Worm (Caenorhabditis elegans): ENCODE data around the gene egl-10.

DNA sequence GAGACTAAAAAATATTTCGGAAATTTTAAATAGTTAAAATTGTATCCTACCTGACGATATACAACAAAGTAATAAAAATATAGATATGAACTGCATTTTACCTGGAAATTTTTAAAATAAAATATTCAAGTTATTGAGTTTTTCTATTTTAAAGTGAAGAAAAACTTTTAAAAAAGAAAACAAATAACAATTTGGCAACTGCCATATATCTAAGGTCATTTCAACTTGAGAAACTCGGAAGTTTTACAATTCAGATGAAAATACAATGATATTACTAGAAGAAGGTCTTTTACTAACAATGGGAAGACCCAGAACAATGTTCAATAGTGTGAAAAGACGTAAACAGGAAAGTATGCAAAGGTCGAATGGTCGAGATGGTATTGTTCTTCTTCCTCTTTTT lies 12.9 kb downstream of the egl-10 start, which contains the start of gene C54D10.10:
- TF ChIP-seq blmp-1 (tag; optimal IDR thresholded peaks at IDR 0.05; ENCODE audit: insufficient read depth): no peak
- no peak for TF ChIP-seq lin-13 (GFP tag; optimal IDR thresholded peaks at IDR 0.05)
- TF ChIP-seq elt-3 (tag; optimal IDR thresholded peaks at IDR 0.05): no peak
- TF ChIP-seq alr-1 (tag; optimal IDR thresholded peaks at IDR 0.05): no peak
- TF ChIP-seq nhr-11 (tag; optimal IDR thresholded peaks at IDR 0.05): no peak
- no peak for TF ChIP-seq unc-62 (GFP tag; optimal IDR thresholded peaks at IDR 0.05)
- no peak for TF ChIP-seq nhr-23 (tag; optimal IDR thresholded peaks at IDR 0.05)
- no peak for TF ChIP-seq unc-39 (tag; optimal IDR thresholded peaks at IDR 0.05)

Measured in whole organism, L2 larva.